Worm (Caenorhabditis elegans) whole organism, young adult: ENCODE data around the gene W03F9.2.

Experiments used
- F49E8.2 ChIP-seq: sonication (generic microtip); optimal IDR thresholded peaks from 3 replicates; lab custom pipeline; 2017; ENCODE audit warnings: missing genetic modification characterization, mild to moderate bottlenecking, missing compliant biosample characterization, antibody characterized with exemption, moderate library complexity; ENCODE audit not compliant: insufficient read depth
- F55B11.4 ChIP-seq: sonication (generic microtip); optimal IDR thresholded peaks from 2 replicates; lab custom pipeline; 2016; ENCODE audit warnings: missing compliant biosample characterization, missing genetic modification characterization, borderline replicate concordance; ENCODE audit not compliant: insufficient read depth
- F57A8.1 ChIP-seq: fragments of 200-800 bp; sonication (Bioruptor generic); optimal IDR thresholded peaks from 2 replicates; lab custom pipeline; 2018; ENCODE audit warnings: mild to moderate bottlenecking, missing genetic modification characterization, moderate library complexity, missing compliant biosample characterization
- ama-1 ChIP-seq, 3 experiments: fragments of 150-350 bp in 1 of 3; sonication (generic microtip) in 2 of 3; optimal IDR thresholded peaks; 2 replicates each; lab custom pipeline; 2014 to 2018; ENCODE audit warnings: missing biosample characterization in 2 of 3, missing genetic modification characterization in 2 of 3, missing genetic modification reagents in 2 of 3
- cebp-2 ChIP-seq: fragments of 200-800 bp; sonication (Bioruptor generic); IDR thresholded peaks from 2 replicates; pipeline ENCODE4 v1.3.6; 2022; ENCODE audit warnings: missing genetic modification characterization, missing compliant biosample characterization
- nfya-2 ChIP-seq: fragments of 200-800 bp; sonication (Bioruptor generic); IDR thresholded peaks from 2 replicates; pipeline ENCODE4 v1.3.6; 2022; ENCODE audit warnings: missing genetic modification reagents, missing genetic modification characterization, missing compliant biosample characterization
- nhr-120 ChIP-seq: fragments of 200-800 bp; sonication (Bioruptor generic); IDR thresholded peaks from 2 replicates; pipeline ENCODE4 v1.3.6; 2022; ENCODE audit warnings: missing genetic modification characterization, missing compliant biosample characterization
- nhr-27 ChIP-seq: fragments of 200-800 bp; sonication (Bioruptor generic); optimal IDR thresholded peaks from 2 replicates; lab custom pipeline; 2018; ENCODE audit warnings: mild to moderate bottlenecking, missing genetic modification characterization, moderate library complexity, missing compliant biosample characterization
- tbx-9 ChIP-seq: sonication (generic microtip); optimal IDR thresholded peaks from 2 replicates; lab custom pipeline; 2016; ENCODE audit warnings: borderline replicate concordance, missing genetic modification characterization, inconsistent platforms, missing compliant biosample characterization

DNA sequence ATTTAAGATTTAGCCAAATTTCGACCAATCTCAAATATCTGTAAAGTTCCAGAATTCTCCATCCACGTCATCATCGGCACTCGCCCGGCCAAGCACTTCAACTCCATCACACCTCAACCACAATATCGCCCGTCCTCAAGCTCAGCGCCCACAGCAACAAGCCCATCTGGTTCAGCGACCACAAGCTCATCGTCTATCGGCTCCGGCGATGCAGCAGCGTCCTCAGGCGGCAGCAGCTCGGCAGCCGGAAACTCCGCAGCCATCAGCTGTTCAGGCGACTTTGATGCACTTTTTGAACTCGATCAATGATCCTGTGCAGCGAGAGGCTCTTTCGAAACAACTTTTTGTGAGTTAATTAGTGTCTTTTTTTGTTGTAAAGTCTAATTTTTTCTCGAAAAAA lies 10.5 kb downstream of the W03F9.2 start:
- no peak for TF ChIP-seq ama-1 (optimal IDR thresholded peaks at IDR 0.05; lab: Kevin White, UChicago)
- no peak for TF ChIP-seq ama-1 (GFP tag; optimal IDR thresholded peaks at IDR 0.05; lab: Kevin White, UChicago)
- TF ChIP-seq nhr-27, result no peak
- no peak for TF ChIP-seq F57A8.1
- TF ChIP-seq F55B11.4, result no peak
- TF ChIP-seq F49E8.2 (tag; lab: Kevin White, UChicago), result no peak
- peak; percentile 85; the same call in 1 of the 2 replicates for TF ChIP-seq cebp-2 (GFP tag; lab: Robert Waterston, UW)
- TF ChIP-seq nfya-2 (GFP tag; lab: Robert Waterston, UW), result no peak
- no peak for TF ChIP-seq nhr-120 (GFP tag; lab: Robert Waterston, UW)
- no peak for TF ChIP-seq tbx-9
